Worm (Caenorhabditis elegans) whole organism, mixed stage, embryonic: ENCODE measurements around the gene ZK643.2.

Source experiments
- M03D4.4 ChIP-seq: sonication (generic microtip); optimal IDR thresholded peaks from 2 replicates; lab custom pipeline; 2017; ENCODE audit warnings: mild to moderate bottlenecking, missing genetic modification characterization, missing compliant biosample characterization
- ces-1 ChIP-seq: fragments of 150-350 bp; optimal IDR thresholded peaks from 2 replicates; lab custom pipeline; 2014; ENCODE audit warnings: missing biosample characterization, missing genetic modification reagents, missing genetic modification characterization
- elt-3 ChIP-seq: fragments of 150-350 bp; optimal IDR thresholded peaks from 2 replicates; lab custom pipeline; 2014; ENCODE audit warnings: missing biosample characterization, missing genetic modification characterization
- lsy-2 ChIP-seq: fragments of 150-350 bp; optimal IDR thresholded peaks from 2 replicates; lab custom pipeline; 2014; ENCODE audit warnings: missing biosample characterization, missing genetic modification characterization
- mep-1 ChIP-seq: fragments of 150-350 bp; optimal IDR thresholded peaks from 2 replicates; lab custom pipeline; 2017; ENCODE audit warnings: missing biosample characterization, missing genetic modification reagents, missing genetic modification characterization, inconsistent platforms
- nhr-12 ChIP-seq: fragments of 150-350 bp; optimal IDR thresholded peaks from 2 replicates; lab custom pipeline; 2014; ENCODE audit warnings: missing biosample characterization, missing genetic modification characterization
- nhr-237 ChIP-seq: fragments of 150-350 bp; optimal IDR thresholded peaks from 2 replicates; lab custom pipeline; 2014; ENCODE audit warnings: missing biosample characterization, missing genetic modification characterization
- nhr-28 ChIP-seq: fragments of 150-350 bp; optimal IDR thresholded peaks from 2 replicates; lab custom pipeline; 2014; ENCODE audit warnings: missing biosample characterization, missing genetic modification characterization
- nhr-76 ChIP-seq: sonication (generic microtip); optimal IDR thresholded peaks from 2 replicates; lab custom pipeline; 2017; ENCODE audit warnings: missing biosample characterization, missing genetic modification characterization
- snpc-4 ChIP-seq: fragments of 150-350 bp; optimal IDR thresholded peaks from 2 replicates; lab custom pipeline; 2014; ENCODE audit warnings: missing biosample characterization, missing genetic modification characterization
- sptf-1 ChIP-seq: sonication (generic microtip); optimal IDR thresholded peaks from 2 replicates; lab custom pipeline; 2017; ENCODE audit warnings: mild to moderate bottlenecking, missing genetic modification characterization, moderate library complexity, missing compliant biosample characterization
- unc-39 ChIP-seq: fragments of 150-350 bp; optimal IDR thresholded peaks from 2 replicates; lab custom pipeline; 2014; ENCODE audit warnings: missing biosample characterization, missing genetic modification characterization
- ztf-11 ChIP-seq: fragments of 150-350 bp; optimal IDR thresholded peaks from 2 replicates; lab custom pipeline; 2014; ENCODE audit warnings: missing biosample characterization, missing genetic modification characterization

DNA sequence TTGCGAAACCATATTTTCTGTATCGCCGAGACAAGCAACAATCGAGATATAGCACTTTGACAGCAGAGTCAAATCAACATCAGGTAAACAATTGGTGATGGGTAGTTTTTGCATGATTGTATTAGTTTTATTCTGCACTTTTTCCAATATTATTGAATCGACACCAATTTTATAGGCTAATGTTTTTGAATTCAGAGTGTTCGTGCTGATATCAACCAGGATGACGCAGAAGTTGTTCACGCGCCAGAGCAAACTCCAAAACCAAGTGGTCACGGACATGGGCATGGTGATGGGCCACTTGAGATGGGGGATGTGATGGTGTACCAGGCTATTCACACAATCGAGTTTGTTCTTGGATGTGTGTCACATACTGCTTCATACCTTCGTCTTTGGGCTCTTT, 46.2 kb upstream of the ZK643.2 start:
- TF ChIP-seq nhr-76 (tag; lab: Kevin White, UChicago), result no peak
- no peak for TF ChIP-seq unc-39
- no peak for TF ChIP-seq ztf-11
- no peak for TF ChIP-seq nhr-237 (tag; lab: Kevin White, UChicago)
- no peak for TF ChIP-seq M03D4.4 (tag; lab: Kevin White, UChicago)
- no peak for TF ChIP-seq lsy-2 (tag; lab: Kevin White, UChicago)
- TF ChIP-seq snpc-4 (tag; lab: Kevin White, UChicago), result no peak
- no peak for TF ChIP-seq nhr-12 (tag; lab: Kevin White, UChicago)
- TF ChIP-seq ces-1 (GFP tag; lab: Kevin White, UChicago), result no peak
- no peak for TF ChIP-seq elt-3 (tag; lab: Kevin White, UChicago)
- no peak for TF ChIP-seq nhr-28 (tag; lab: Kevin White, UChicago)
- no peak for TF ChIP-seq sptf-1 (tag; lab: Kevin White, UChicago)
- TF ChIP-seq mep-1 (tag; lab: Kevin White, UChicago), result no peak
